Worm (Caenorhabditis elegans): ENCODE measurements around the gene fubl-3.
A peak's percentile ranks its signal among the peaks of the same experiment; 100 is the strongest.

fubl-3 gene

ce11 chrX:17479694-17480574 lies 45.7 kb downstream of the fubl-3 start (continued):
- TF ChIP-seq tbx-9 (tag; optimal IDR thresholded peaks at IDR 0.05; ENCODE audit: borderline replicate concordance) = no peak
- no peak for TF ChIP-seq lsy-27 (tag; optimal IDR thresholded peaks at IDR 0.05; ENCODE audit: borderline replicate concordance, insufficient read depth)
- no peak for TF ChIP-seq mel-28 (tag; optimal IDR thresholded peaks at IDR 0.05; ENCODE audit: borderline replicate concordance)
- no peak; the same call in 1 of the 2 replicates for TF ChIP-seq C06A6.2 (GFP tag; conservative IDR thresholded peaks at IDR 0.05)
- no peak for TF ChIP-seq ztf-28 (GFP tag; IDR thresholded peaks at IDR 0.05)
- TF ChIP-seq ceh-40 (GFP tag; IDR thresholded peaks at IDR 0.05) = no peak
- no peak for TF ChIP-seq hrde-1 (tag; optimal IDR thresholded peaks at IDR 0.05; ENCODE audit: borderline replicate concordance)
- TF ChIP-seq F39B2.1 (GFP tag; IDR thresholded peaks at IDR 0.05) = no peak
- peak; percentile 4; the same call in 1 of the 2 replicates for TF ChIP-seq hmg-20 (GFP tag; IDR thresholded peaks at IDR 0.05)
- TF ChIP-seq lin-26 (GFP tag; IDR thresholded peaks at IDR 0.05) = peak; percentile 80; the same call in 1 of the 2 replicates
- TF ChIP-seq mcd-1 (GFP tag; IDR thresholded peaks at IDR 0.05) = peak; percentile 70
- TF ChIP-seq ztf-22 (GFP tag; optimal IDR thresholded peaks at IDR 0.05) = peak; percentile 82
- TF ChIP-seq hmg-1.2 (GFP tag; IDR thresholded peaks at IDR 0.05) = peak; percentile 87
- no peak for TF ChIP-seq ceh-91 (GFP tag; IDR thresholded peaks at IDR 0.05)
- 0 out of 2 replicates have a peak, but pooled peaks have one; percentile 29 for TF ChIP-seq Y95B8A.8 (GFP tag; IDR thresholded peaks at IDR 0.05)
- peak; percentile 12 for TF ChIP-seq T07F8.4 (tag; optimal IDR thresholded peaks at IDR 0.05)
- no peak for TF ChIP-seq fkh-3 (tag; optimal IDR thresholded peaks at IDR 0.05)
- no peak for TF ChIP-seq F33H1.4 (GFP tag; IDR thresholded peaks at IDR 0.05)
- peak; percentile 73 for TF ChIP-seq pbrm-1 (GFP tag; IDR thresholded peaks at IDR 0.05)
- TF ChIP-seq ccch-3 (GFP tag; optimal IDR thresholded peaks at IDR 0.05) = no peak
- TF ChIP-seq nhr-120 (GFP tag; IDR thresholded peaks at IDR 0.05) = no peak
- peak; percentile 7; the same call in 1 of the 2 replicates for TF ChIP-seq egl-44 (GFP tag; IDR thresholded peaks at IDR 0.05)
- no peak for TF ChIP-seq attf-3 (GFP tag; conservative IDR thresholded peaks at IDR 0.05)
- no peak for TF ChIP-seq rec-8 (tag; optimal IDR thresholded peaks at IDR 0.05)
- TF ChIP-seq lin-54 (GFP tag; optimal IDR thresholded peaks at IDR 0.05) = peak; percentile 33
- TF ChIP-seq rcor-1 (GFP tag; IDR thresholded peaks at IDR 0.05) = no peak
- no peak for TF ChIP-seq hlh-12 (tag; optimal IDR thresholded peaks at IDR 0.05)
- no peak for TF ChIP-seq rpc-1 (optimal IDR thresholded peaks at IDR 0.05)
- TF ChIP-seq rpc-1 (tag; optimal IDR thresholded peaks at IDR 0.05) = no peak
- TF ChIP-seq ceh-27 (GFP tag; optimal IDR thresholded peaks at IDR 0.05) = peak; percentile 88
- TF ChIP-seq let-526 (GFP tag; IDR thresholded peaks at IDR 0.05) = peak; percentile 32; the same call in 1 of the 2 replicates
- TF ChIP-seq ztf-26 (tag; optimal IDR thresholded peaks at IDR 0.05) = peak; percentile 83
- no peak for TF ChIP-seq lsl-1 (GFP tag; optimal IDR thresholded peaks at IDR 0.05)
- no peak for TF ChIP-seq madf-8 (GFP tag; conservative IDR thresholded peaks at IDR 0.05)
- TF ChIP-seq cebp-2 (GFP tag; IDR thresholded peaks at IDR 0.05) = no peak
- TF ChIP-seq gei-17 (GFP tag; optimal IDR thresholded peaks at IDR 0.05) = peak; percentile 81
- TF ChIP-seq Y56A3A.18 (GFP tag; IDR thresholded peaks at IDR 0.05) = 0 out of 2 replicates have a peak, but pooled peaks have one; percentile 27
- no peak for TF ChIP-seq unc-62 (GFP tag; optimal IDR thresholded peaks at IDR 0.05)
- peak; percentile 64 for TF ChIP-seq egrh-3 (GFP tag; IDR thresholded peaks at IDR 0.05)
- 0 out of 2 replicates have a peak, but pooled peaks have one; percentile 6 for TF ChIP-seq F37B4.10 (GFP tag; IDR thresholded peaks at IDR 0.05)
- TF ChIP-seq sdz-38 (tag; optimal IDR thresholded peaks at IDR 0.05) = peak; percentile 53
- peak; percentile 93 for TF ChIP-seq K12H6.12 (tag; optimal IDR thresholded peaks at IDR 0.05)
- peak; percentile 50 for TF ChIP-seq nhr-90 (tag; optimal IDR thresholded peaks at IDR 0.05)
- peak; percentile 91 for TF ChIP-seq chd-7 (tag; optimal IDR thresholded peaks at IDR 0.05)
- TF ChIP-seq zim-3 (tag; optimal IDR thresholded peaks at IDR 0.05) = peak; percentile 30
- TF ChIP-seq B0336.3 (GFP tag; IDR thresholded peaks at IDR 0.05) = peak; percentile 93
- no peak for TF ChIP-seq ztf-6 (GFP tag; IDR thresholded peaks at IDR 0.05)

All from whole organism, young adult.